Worm (Caenorhabditis elegans) whole organism, L1 larva: ENCODE measurements around the gene gst-18.
A peak's percentile ranks its signal among the peaks of the same experiment; 100 is the strongest.
"Not testable (repeated sequence)": the region's sequence is repeated elsewhere in the genome, so short reads cannot be mapped to it uniquely, and the experiment has no call there.

Source experiments
- Y116A8C.19 ChIP-seq: sonication (generic microtip); optimal IDR thresholded peaks from 2 replicates; lab custom pipeline; 2016; ENCODE audit warnings: missing compliant biosample characterization, missing genetic modification characterization, borderline replicate concordance
- alr-1 ChIP-seq: fragments of 200-800 bp; sonication (Bioruptor generic); optimal IDR thresholded peaks from 2 replicates; lab custom pipeline; 2018; ENCODE audit warnings: borderline replicate concordance, mild to moderate bottlenecking, missing genetic modification characterization, missing compliant biosample characterization
- ama-1 ChIP-seq: fragments of 150-350 bp; optimal IDR thresholded peaks from 2 replicates; lab custom pipeline; 2014
- blmp-1 ChIP-seq: fragments of 150-350 bp; optimal IDR thresholded peaks from 2 replicates; lab custom pipeline; 2014; ENCODE audit warnings: missing biosample characterization, missing genetic modification characterization
- ceh-82 ChIP-seq, 3 experiments: fragments of 150-350 bp in 1 of 3; sonication (generic microtip) in 2 of 3; optimal IDR thresholded peaks; 2 replicates each; lab custom pipeline; 2014 to 2017; ENCODE audit warnings: missing biosample characterization in 3 of 3, missing genetic modification characterization in 3 of 3
- dpl-1 ChIP-seq, 3 experiments: fragments of 150-350 bp in 2 of 3; sonication (generic microtip) in 1 of 3; optimal IDR thresholded peaks; 2 replicates each; lab custom pipeline; 2014 to 2017; ENCODE audit warnings: missing biosample characterization in 3 of 3, missing genetic modification characterization in 3 of 3, missing genetic modification reagents in 3 of 3
- dsc-1 ChIP-seq: sonication (generic microtip); optimal IDR thresholded peaks from 2 replicates; lab custom pipeline; 2016; ENCODE audit warnings: mild to moderate bottlenecking, missing genetic modification characterization, missing compliant biosample characterization
- efl-1 ChIP-seq, 4 experiments: fragments of 150-350 bp; optimal IDR thresholded peaks in 3 of 4; peaks in 1 of 4; 1 replicate in 1 of 4; 2 replicates in 3 of 4; lab custom pipeline; 2014; ENCODE audit warnings: missing biosample characterization in 2 of 4, missing genetic modification characterization in 2 of 4, missing genetic modification reagents in 2 of 4
- egl-13 ChIP-seq: sonication (generic microtip); optimal IDR thresholded peaks from 2 replicates; lab custom pipeline; 2016; ENCODE audit warnings: missing genotype, missing genetic modification reagents, missing genetic modification characterization, missing compliant biosample characterization
- elt-2 ChIP-seq: sonication (generic microtip); optimal IDR thresholded peaks from 2 replicates; lab custom pipeline; 2016; ENCODE audit warnings: missing genetic modification characterization, mild to moderate bottlenecking, inconsistent platforms, missing compliant biosample characterization, missing genetic modification reagents
- elt-3 ChIP-seq, 6 experiments: fragments of 150-350 bp in 1 of 6; sonication (generic microtip); optimal IDR thresholded peaks; 2 replicates each; lab custom pipeline; 2017 to 2018; ENCODE audit warnings: missing biosample characterization in 6 of 6, missing genetic modification characterization in 6 of 6, inconsistent platforms in 1 of 6
- grh-1 ChIP-seq: fragments of 200-800 bp; sonication (Bioruptor generic); IDR thresholded peaks from 2 replicates; pipeline ENCODE4 v1.3.6; 2022; ENCODE audit warnings: missing genetic modification reagents, missing genetic modification characterization, missing compliant biosample characterization
- hpl-2 ChIP-seq: fragments of 150-350 bp; optimal IDR thresholded peaks from 2 replicates; lab custom pipeline; 2014; ENCODE audit warnings: missing biosample characterization, missing genetic modification reagents, missing genetic modification characterization
- isw-1 ChIP-seq: fragments of 200-800 bp; sonication (Bioruptor generic); IDR thresholded peaks from 2 replicates; pipeline ENCODE4 v1.3.6; 2022; ENCODE audit warnings: missing genetic modification characterization, missing compliant biosample characterization
- jun-1 ChIP-seq: fragments of 150-350 bp; optimal IDR thresholded peaks from 2 replicates; lab custom pipeline; 2014; ENCODE audit warnings: missing biosample characterization, missing genetic modification reagents, missing genetic modification characterization
- lin-14 ChIP-seq: fragments of 200-800 bp; sonication (Bioruptor generic); optimal IDR thresholded peaks from 2 replicates; lab custom pipeline; 2018; ENCODE audit warnings: mild to moderate bottlenecking, missing genetic modification characterization, moderate library complexity, missing compliant biosample characterization
- lin-35 ChIP-seq, 2 experiments: fragments of 150-350 bp; optimal IDR thresholded peaks; 2 replicates each; lab custom pipeline; 2014; ENCODE audit warnings: missing biosample characterization in 2 of 2, missing genetic modification characterization in 2 of 2, missing genetic modification reagents in 2 of 2
- lir-3 ChIP-seq: sonication (generic microtip); optimal IDR thresholded peaks from 2 replicates; lab custom pipeline; 2016; ENCODE audit warnings: mild to moderate bottlenecking, missing genetic modification characterization, moderate library complexity, missing compliant biosample characterization; ENCODE audit not compliant: poor library complexity
- lsy-2 ChIP-seq, 2 experiments: fragments of 150-350 bp; optimal IDR thresholded peaks; 2 replicates each; lab custom pipeline; 2014; ENCODE audit warnings: missing biosample characterization in 2 of 2, missing genetic modification characterization in 2 of 2
- mdl-1 ChIP-seq, 2 experiments: fragments of 150-350 bp; optimal IDR thresholded peaks; 2 replicates each; lab custom pipeline; 2014 to 2017; ENCODE audit warnings: missing biosample characterization in 2 of 2, missing genetic modification characterization in 2 of 2, inconsistent platforms in 1 of 2
- nhr-19 ChIP-seq: fragments of 200-800 bp; sonication (Bioruptor generic); conservative IDR thresholded peaks from 2 replicates; pipeline ENCODE4 v1.3.6; 2022; ENCODE audit warnings: missing genetic modification characterization, missing compliant biosample characterization
- nhr-20 ChIP-seq: sonication (generic microtip); optimal IDR thresholded peaks from 2 replicates; lab custom pipeline; 2016; ENCODE audit warnings: mild to moderate bottlenecking, missing genetic modification characterization, missing compliant biosample characterization
- nhr-237 ChIP-seq: fragments of 150-350 bp; optimal IDR thresholded peaks from 2 replicates; lab custom pipeline; 2014; ENCODE audit warnings: missing biosample characterization, missing genetic modification characterization
- nhr-71 ChIP-seq: sonication (generic microtip); optimal IDR thresholded peaks from 2 replicates; lab custom pipeline; 2016; ENCODE audit warnings: mild to moderate bottlenecking, missing genetic modification characterization, moderate library complexity, missing compliant biosample characterization
- nhr-90 ChIP-seq: sonication (generic microtip); optimal IDR thresholded peaks from 2 replicates; lab custom pipeline; 2016; ENCODE audit warnings: mild to moderate bottlenecking, missing genetic modification characterization, missing compliant biosample characterization; ENCODE audit not compliant: poor library complexity
- snu-23 ChIP-seq: sonication (generic microtip); optimal IDR thresholded peaks from 2 replicates; lab custom pipeline; 2016; ENCODE audit warnings: missing genetic modification characterization, missing compliant biosample characterization
- sox-4 ChIP-seq: sonication (generic microtip); optimal IDR thresholded peaks from 2 replicates; lab custom pipeline; 2016; ENCODE audit warnings: missing genetic modification characterization, missing compliant biosample characterization
- sptf-1 ChIP-seq: fragments of 150-350 bp; optimal IDR thresholded peaks from 2 replicates; lab custom pipeline; 2014; ENCODE audit warnings: missing biosample characterization, missing genetic modification characterization
- sup-37 ChIP-seq: fragments of 200-800 bp; sonication (Bioruptor generic); optimal IDR thresholded peaks from 2 replicates; lab custom pipeline; 2018; ENCODE audit warnings: mild to moderate bottlenecking, missing genetic modification characterization, missing compliant biosample characterization
- tbx-2 ChIP-seq: sonication (generic microtip); optimal IDR thresholded peaks from 2 replicates; lab custom pipeline; 2016; ENCODE audit warnings: missing genetic modification characterization, missing compliant biosample characterization
- tlp-1 ChIP-seq: fragments of 150-350 bp; optimal IDR thresholded peaks from 2 replicates; lab custom pipeline; 2014; ENCODE audit warnings: missing biosample characterization, missing genetic modification characterization
- unc-30 ChIP-seq: sonication (generic microtip); optimal IDR thresholded peaks from 2 replicates; lab custom pipeline; 2017; ENCODE audit warnings: missing biosample characterization, missing genetic modification characterization
- unc-62 ChIP-seq: fragments of 150-350 bp; optimal IDR thresholded peaks from 2 replicates; lab custom pipeline; 2014; ENCODE audit warnings: missing biosample characterization, missing genetic modification reagents, missing genetic modification characterization
- vab-15 ChIP-seq: sonication (generic microtip); optimal IDR thresholded peaks from 2 replicates; lab custom pipeline; 2017; ENCODE audit warnings: missing genotype, mild to moderate bottlenecking, missing genetic modification characterization, missing compliant biosample characterization
- ztf-11 ChIP-seq, 2 experiments: sonication (generic microtip); optimal IDR thresholded peaks; 2 replicates each; lab custom pipeline; 2016 to 2017; ENCODE audit warnings: missing genetic modification characterization in 2 of 2, missing biosample characterization in 1 of 2, missing compliant biosample characterization in 1 of 2

gst-18 gene

DNA sequence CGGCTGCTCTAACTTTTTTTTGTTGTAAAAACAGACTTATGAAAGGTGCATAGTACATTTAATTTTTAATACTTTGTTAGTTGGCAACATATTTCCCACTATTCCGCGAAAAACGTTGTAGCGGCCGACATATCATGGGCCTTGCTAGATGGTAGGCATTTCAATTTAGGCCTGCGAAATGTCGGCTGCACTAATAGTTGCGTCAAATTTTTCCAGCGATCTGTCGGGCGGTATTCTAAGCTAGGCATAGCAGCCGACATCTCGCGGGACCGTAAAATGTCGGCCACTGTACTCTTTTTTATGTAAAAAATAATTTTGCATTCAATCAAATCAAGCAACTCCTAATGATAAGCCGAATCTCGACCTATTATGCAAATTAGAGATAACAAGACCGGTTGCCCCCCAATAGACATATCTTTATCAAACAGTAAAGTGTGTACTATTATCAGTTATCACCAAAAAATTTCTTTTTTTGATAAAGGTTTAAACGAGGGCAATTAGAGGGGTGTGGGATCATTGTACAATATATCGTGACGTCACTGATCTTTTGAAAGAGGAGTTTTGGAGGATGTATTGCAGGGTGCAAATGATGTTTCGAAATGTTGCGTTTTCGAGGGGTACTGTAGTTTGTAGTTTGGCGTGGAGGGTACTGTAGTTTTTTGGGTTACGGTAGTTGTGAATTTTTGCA lies 34.5 kb upstream of the gst-18 start:
- TF ChIP-seq jun-1 (tag; lab: Kevin White, UChicago) (peak; percentile 15), lsy-2 (tag; optimal IDR thresholded peaks at IDR 0.05; lab: Kevin White, UChicago) (peak in 1 of 2 experiments; percentile 26), nhr-237 (tag; lab: Kevin White, UChicago) (no peak), blmp-1 (peak; percentile 20), egl-13 (tag; lab: Kevin White, UChicago) (no peak), nhr-71 (tag; lab: Kevin White, UChicago) (peak; percentile 28), nhr-19 (0 out of 2 replicates have a peak, but pooled peaks have one; percentile 4), elt-2 (tag; lab: Kevin White, UChicago) (peak; percentile 92), nhr-20 (tag; lab: Kevin White, UChicago) (peak; percentile 32), snu-23 (GFP tag; lab: Kevin White, UChicago) (no peak), elt-3 (tag; optimal IDR thresholded peaks at IDR 0.05; lab: Kevin White, UChicago) (peak in 4 of 6 experiments; percentile 39 to 73 (median 60)), lin-14 (GFP tag; lab: Kevin White, UChicago) (peak; percentile 35), tlp-1 (peak; percentile 53), lin-35 (GFP tag; optimal IDR thresholded peaks at IDR 0.05; lab: Kevin White, UChicago) (peak in 1 of 2 experiments; percentile 8)

DNA sequence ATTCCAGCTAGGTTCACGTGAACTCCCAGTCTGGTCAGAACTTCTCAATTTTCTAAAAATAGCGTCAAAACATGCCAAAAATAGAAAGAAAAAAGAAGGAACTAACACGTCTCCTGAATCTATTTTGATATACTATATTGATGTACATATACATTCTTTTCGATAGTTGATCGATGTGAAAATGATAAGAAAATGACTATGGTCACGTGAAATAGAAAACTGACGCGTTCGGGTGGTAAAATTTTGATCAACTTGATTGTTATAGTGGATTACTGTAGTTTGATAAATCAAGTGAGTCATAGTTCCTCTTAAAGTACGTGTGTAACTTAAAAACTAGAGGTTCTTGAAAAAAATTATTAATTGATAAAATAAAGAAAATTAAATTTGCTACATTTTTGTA lies 33.7 kb upstream of the gst-18 start:
- TF ChIP-seq lin-14 (GFP tag; lab: Kevin White, UChicago) (peak; percentile 3), blmp-1 (peak; percentile 50), nhr-71 (tag; lab: Kevin White, UChicago) (peak; percentile 39), nhr-20 (tag; lab: Kevin White, UChicago) (peak; percentile 39), tbx-2 (tag; lab: Kevin White, UChicago) (no peak), elt-2 (tag; lab: Kevin White, UChicago) (peak; percentile 72), lin-35 (GFP tag; optimal IDR thresholded peaks at IDR 0.05; lab: Kevin White, UChicago) (peak in 1 of 2 experiments; percentile 38), efl-1 (optimal IDR thresholded peaks at IDR 0.05; lab: Kevin White, UChicago) (no peak), efl-1 (GFP tag; optimal IDR thresholded peaks at IDR 0.05 in 1 of 2; lab: Kevin White, UChicago) (peak in 1 of 2 experiments; percentile 53), dsc-1 (tag; lab: Kevin White, UChicago) (no peak), Y116A8C.19 (tag; lab: Kevin White, UChicago) (no peak), nhr-90 (tag; lab: Kevin White, UChicago) (peak; percentile 17), lsy-2 (tag; optimal IDR thresholded peaks at IDR 0.05; lab: Kevin White, UChicago) (peak in 1 of 2 experiments; percentile 78), elt-3 (tag; optimal IDR thresholded peaks at IDR 0.05; lab: Kevin White, UChicago) (peak in 2 of 6 experiments; percentile 47 to 77)

DNA sequence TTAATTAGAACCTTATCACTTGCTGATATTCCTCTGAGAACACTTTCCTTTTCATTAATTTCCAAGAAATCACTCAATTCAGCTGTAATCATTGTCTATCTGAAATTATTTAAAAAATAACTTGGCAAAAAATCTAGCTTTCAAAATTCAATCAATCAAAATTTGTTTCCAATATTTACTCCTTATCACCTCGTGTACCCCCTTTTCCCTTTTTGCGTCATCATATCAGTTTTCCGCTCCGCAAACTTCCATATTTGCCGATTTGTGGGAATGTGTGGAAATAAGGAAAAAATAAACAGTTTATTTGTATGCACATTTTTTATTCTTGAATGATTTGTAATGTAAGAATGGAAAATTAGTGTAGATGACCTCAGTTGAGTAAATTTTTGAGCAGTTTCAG lies 31.3 kb upstream of the gst-18 start, which contains the start of gene C31C9.6:
TSS of gene C31C9.6 (minus strand) at position 101 of the 400 bp plus-strand sequence.
- not testable (repeated sequence) for TF ChIP-seq sup-37 (GFP tag; lab: Kevin White, UChicago); elt-3 (tag; optimal IDR thresholded peaks at IDR 0.05; lab: Kevin White, UChicago); sox-4 (tag; lab: Kevin White, UChicago)

DNA sequence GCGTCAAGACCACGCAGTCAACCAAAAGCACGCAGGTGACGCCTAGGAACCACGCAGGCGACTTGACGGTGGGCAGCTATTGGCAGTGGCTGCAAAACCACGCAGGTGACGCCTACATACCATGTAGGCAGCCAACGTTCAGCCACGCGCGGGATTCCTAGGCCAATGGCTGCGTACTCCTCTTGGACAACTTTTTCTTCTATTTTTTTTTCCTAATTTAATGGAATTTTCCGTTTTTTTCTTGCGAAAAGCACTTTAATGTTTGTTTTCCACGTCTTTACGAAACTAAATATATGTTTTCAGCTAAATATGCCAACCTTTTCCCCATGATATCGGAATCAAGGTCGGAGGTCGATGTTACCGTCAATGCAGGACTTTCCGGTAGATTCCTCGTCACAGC lies 24.0 kb upstream of the gst-18 start, which contains the start of gene C31C9.9:
TSS of gene C31C9.9 (plus strand) at position 301 of the 400 bp plus-strand sequence.
- not testable (repeated sequence) for TF ChIP-seq grh-1 (GFP tag; lab: Robert Waterston, UW); hpl-2 (GFP tag; lab: Kevin White, UChicago); lin-14 (GFP tag; lab: Kevin White, UChicago)

DNA sequence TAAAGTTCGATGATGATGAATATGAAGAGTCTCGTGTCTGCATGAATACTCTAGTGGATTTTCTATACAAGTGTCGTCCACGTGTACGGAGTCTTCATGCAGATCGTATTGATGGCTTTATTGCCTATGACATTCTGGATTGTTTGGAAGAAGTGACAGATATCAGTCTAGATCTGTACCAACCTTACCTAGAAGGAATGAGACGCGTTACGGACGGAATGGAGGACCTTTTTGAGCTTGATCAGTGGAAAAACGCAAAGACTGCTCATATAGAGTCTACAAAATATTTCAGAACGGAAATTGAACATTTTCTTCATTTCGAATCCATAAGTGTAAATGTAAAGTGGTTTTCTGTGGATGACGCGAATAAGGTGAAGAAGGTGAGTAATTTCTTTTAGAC lies 17.5 kb upstream of the gst-18 start, which contains the start of gene fbxa-169:
TSS of gene fbxa-169 (plus strand) at position 301 of the 400 bp plus-strand sequence.
- no peak for TF ChIP-seq sptf-1 (tag; lab: Kevin White, UChicago)
- TF ChIP-seq ztf-11 (tag; optimal IDR thresholded peaks at IDR 0.05; lab: Kevin White, UChicago) = no peak
- TF ChIP-seq mdl-1 (tag; optimal IDR thresholded peaks at IDR 0.05; lab: Kevin White, UChicago) = no peak
- TF ChIP-seq ceh-82 (tag; optimal IDR thresholded peaks at IDR 0.05; lab: Kevin White, UChicago) = no peak
- no peak for TF ChIP-seq isw-1 (GFP tag; lab: Robert Waterston, UW)
- TF ChIP-seq dpl-1 (GFP tag; optimal IDR thresholded peaks at IDR 0.05; lab: Kevin White, UChicago) = no peak
- no peak for TF ChIP-seq lir-3 (tag; lab: Kevin White, UChicago)
- TF ChIP-seq vab-15 = no peak
- no peak for TF ChIP-seq unc-62 (GFP tag; lab: Kevin White, UChicago)
- TF ChIP-seq ama-1 = no peak
- TF ChIP-seq unc-30 (tag; lab: Kevin White, UChicago) = no peak
- no peak for TF ChIP-seq alr-1 (tag; lab: Kevin White, UChicago)
- no peak for TF ChIP-seq nhr-20 (tag; lab: Kevin White, UChicago)
